Worm (Caenorhabditis elegans): ENCODE results near the gene copb-1.

copb-1 gene

DNA sequence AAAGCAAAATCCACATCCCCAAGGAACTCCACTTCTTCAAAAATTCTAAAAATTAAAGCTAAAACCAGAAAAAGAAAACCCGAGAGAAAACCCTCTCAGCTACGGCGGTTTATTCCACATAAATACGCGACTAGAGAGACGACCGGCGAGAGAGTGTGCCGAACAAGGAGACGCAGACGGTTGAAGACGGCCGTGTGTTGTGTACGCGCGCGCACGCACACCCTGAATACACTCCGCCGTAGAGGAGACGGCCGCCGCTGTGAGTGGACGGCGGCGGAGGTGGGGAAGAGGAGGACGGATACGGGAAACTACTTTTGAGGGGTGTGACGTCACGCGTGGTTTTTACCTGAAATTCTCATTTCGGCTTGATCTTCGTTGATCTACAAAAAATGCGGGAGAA lies 24.0 kb upstream of the copb-1 start:
- TF ChIP-seq ceh-79 (tag; optimal IDR thresholded peaks at IDR 0.05) (no peak), Y95B8A.8 (GFP tag; IDR thresholded peaks at IDR 0.05) (no peak), unc-62 (GFP tag; optimal IDR thresholded peaks at IDR 0.05) (no peak), hsf-1 (GFP tag; IDR thresholded peaks at IDR 0.05) (0 out of 2 replicates have a peak, but pooled peaks have one; percentile 41), repo-1 (tag; optimal IDR thresholded peaks at IDR 0.05) (no peak), egl-18 (GFP tag; IDR thresholded peaks at IDR 0.05) (no peak), ets-4 (GFP tag; optimal IDR thresholded peaks at IDR 0.05) (no peak), attf-3 (GFP tag; conservative IDR thresholded peaks at IDR 0.05) (no peak), ztf-26 (tag; optimal IDR thresholded peaks at IDR 0.05) (no peak), dpl-1 (GFP tag; optimal IDR thresholded peaks at IDR 0.05) (no peak), egrh-3 (GFP tag; IDR thresholded peaks at IDR 0.05) (peak; percentile 53; the same call in 1 of the 2 replicates), hmg-20 (GFP tag; IDR thresholded peaks at IDR 0.05) (no peak), zfh-2 (GFP tag; conservative IDR thresholded peaks at IDR 0.05) (peak; percentile 89), madf-8 (GFP tag; conservative IDR thresholded peaks at IDR 0.05) (no peak), ceh-100 (GFP tag; IDR thresholded peaks at IDR 0.05) (no peak), nfya-2 (GFP tag; IDR thresholded peaks at IDR 0.05) (no peak), ceh-91 (GFP tag; IDR thresholded peaks at IDR 0.05) (no peak), nfya-1 (tag; optimal IDR thresholded peaks at IDR 0.05; ENCODE audit: borderline replicate concordance, insufficient read depth) (no peak), die-1 (tag; optimal IDR thresholded peaks at IDR 0.05) (no peak), F57C9.4 (tag; optimal IDR thresholded peaks at IDR 0.05) (no peak), ZK185.1 (tag; optimal IDR thresholded peaks at IDR 0.05; ENCODE audit: poor library complexity, severe bottlenecking) (no peak), F57A8.1 (GFP tag; optimal IDR thresholded peaks at IDR 0.05) (no peak), B0336.3 (GFP tag; IDR thresholded peaks at IDR 0.05) (no peak), sea-2 (GFP tag; IDR thresholded peaks at IDR 0.05) (no peak), tbp1 (GFP tag; optimal IDR thresholded peaks at IDR 0.05) (no peak), nhr-120 (GFP tag; IDR thresholded peaks at IDR 0.05) (no peak), mel-28 (tag; optimal IDR thresholded peaks at IDR 0.05; ENCODE audit: borderline replicate concordance) (no peak), madf-6 (GFP tag; IDR thresholded peaks at IDR 0.05) (0 out of 2 replicates have a peak, but pooled peaks have one; percentile 0), let-607 (tag; optimal IDR thresholded peaks at IDR 0.05) (no peak), hmg-1.2 (GFP tag; IDR thresholded peaks at IDR 0.05) (peak; percentile 96), cebp-2 (GFP tag; IDR thresholded peaks at IDR 0.05) (0 out of 2 replicates have a peak, but pooled peaks have one; percentile 49), nhr-27 (tag; optimal IDR thresholded peaks at IDR 0.05) (no peak), F55B11.4 (tag; optimal IDR thresholded peaks at IDR 0.05; ENCODE audit: borderline replicate concordance, insufficient read depth) (no peak), hlh-26 (GFP tag; conservative IDR thresholded peaks at IDR 0.05) (no peak), mcd-1 (GFP tag; IDR thresholded peaks at IDR 0.05) (0 out of 2 replicates have a peak, but pooled peaks have one; percentile 8), lin-54 (GFP tag; optimal IDR thresholded peaks at IDR 0.05) (no peak), zim-3 (tag; optimal IDR thresholded peaks at IDR 0.05) (no peak)

DNA sequence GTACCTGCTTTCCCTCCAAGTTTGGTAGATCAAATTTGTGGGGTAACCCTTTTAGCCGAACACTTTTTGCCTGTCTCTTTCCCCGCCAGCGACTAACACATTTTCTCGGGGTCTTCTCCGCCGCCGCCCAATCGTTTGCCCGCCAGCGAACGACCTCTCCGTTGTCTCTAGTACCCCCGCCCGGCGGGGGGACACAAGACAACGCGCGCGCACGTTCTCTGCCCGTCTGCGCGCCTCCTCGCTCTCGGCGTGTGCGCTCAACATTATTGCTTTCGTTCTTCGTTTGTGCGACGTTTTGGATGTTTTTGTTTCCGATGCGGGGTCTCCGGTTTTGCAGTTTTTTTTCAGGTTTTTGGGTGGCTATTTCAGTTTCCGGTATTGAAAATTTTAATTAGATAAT lies 23.1 kb upstream of the copb-1 start:
- 0 out of 2 replicates have a peak, but pooled peaks have one; percentile 29 for TF ChIP-seq egl-18 (GFP tag; IDR thresholded peaks at IDR 0.05)
- TF ChIP-seq nhr-80 (tag; optimal IDR thresholded peaks at IDR 0.05): peak; percentile 20
- TF ChIP-seq lag-1 (GFP tag; IDR thresholded peaks at IDR 0.05): 0 out of 2 replicates have a peak, but pooled peaks have one; percentile 19
- peak; percentile 23 for TF ChIP-seq attf-5 (GFP tag; optimal IDR thresholded peaks at IDR 0.05)
- no peak for TF ChIP-seq hlh-12 (tag; optimal IDR thresholded peaks at IDR 0.05)
- no peak for TF ChIP-seq snpc-1.3 (tag; optimal IDR thresholded peaks at IDR 0.05; ENCODE audit: insufficient read depth)
- TF ChIP-seq egrh-3 (GFP tag; IDR thresholded peaks at IDR 0.05): peak; percentile 89
- TF ChIP-seq madf-8 (GFP tag; conservative IDR thresholded peaks at IDR 0.05): 0 out of 2 replicates have a peak, but pooled peaks have one; percentile 21
- TF ChIP-seq sdz-38 (tag; optimal IDR thresholded peaks at IDR 0.05): no peak
- TF ChIP-seq cebp-1 (GFP tag; IDR thresholded peaks at IDR 0.05): no peak
- peak; percentile 52 for TF ChIP-seq cebp-1 (tag; optimal IDR thresholded peaks at IDR 0.05)
- no peak for TF ChIP-seq tbp1 (GFP tag; optimal IDR thresholded peaks at IDR 0.05)
- TF ChIP-seq ceh-27 (GFP tag; optimal IDR thresholded peaks at IDR 0.05): peak; percentile 18
- no peak for TF ChIP-seq ama-1 (optimal IDR thresholded peaks at IDR 0.05)
- TF ChIP-seq ama-1 (GFP tag; optimal IDR thresholded peaks at IDR 0.05): no peak
- peak; percentile 96 for TF ChIP-seq zfh-2 (GFP tag; conservative IDR thresholded peaks at IDR 0.05)
- no peak for TF ChIP-seq F52B5.7 (tag; optimal IDR thresholded peaks at IDR 0.05)
- TF ChIP-seq mcd-1 (GFP tag; IDR thresholded peaks at IDR 0.05): peak; percentile 37; the same call in 1 of the 2 replicates
- TF ChIP-seq repo-1 (tag; optimal IDR thresholded peaks at IDR 0.05): no peak
- TF ChIP-seq hmg-1.2 (GFP tag; IDR thresholded peaks at IDR 0.05): peak; percentile 33; the same call in 1 of the 2 replicates

Measured in whole organism, young adult.